Fruit fly (Drosophila melanogaster) whole organism, embryonic: Measurements from ENCODE around the gene CG31687.

Experiments used
- Asciz ChIP-seq: fragments of 200-800 bp; sonication (Bioruptor generic); optimal IDR thresholded peaks from 2 replicates; lab custom pipeline; 2017; ENCODE audit warnings: missing biosample characterization, mild to moderate bottlenecking, missing genetic modification characterization, missing genetic modification reagents
- Bgb ChIP-seq: fragments of 200-800 bp; sonication (Bioruptor generic); IDR thresholded peaks from 2 replicates; pipeline ENCODE4 v1.3.6; 2022; ENCODE audit warnings: missing biosample characterization, missing genetic modification characterization; ENCODE audit not compliant: partially characterized antibody
- Blimp-1 ChIP-seq: fragments of 200-800 bp; sonication (Bioruptor generic); optimal IDR thresholded peaks from 3 replicates; lab custom pipeline; 2018; ENCODE audit warnings: missing biosample characterization, missing genetic modification characterization, mild to moderate bottlenecking, moderate library complexity, missing genetic modification reagents
- CG10543 ChIP-seq: fragments of 200-800 bp; sonication (Bioruptor generic); optimal IDR thresholded peaks from 3 replicates; lab custom pipeline; 2017; ENCODE audit warnings: missing biosample characterization, mild to moderate bottlenecking, missing genetic modification characterization, moderate library complexity
- CG13287 ChIP-seq: fragments of 200-800 bp; sonication (Bioruptor generic); IDR thresholded peaks from 2 replicates; pipeline ENCODE4 v1.3.6; 2022; ENCODE audit warnings: missing biosample characterization, missing genetic modification characterization; ENCODE audit not compliant: partially characterized antibody
- CG13624 ChIP-seq: fragments of 200-800 bp; sonication (Bioruptor generic); optimal IDR thresholded peaks from 2 replicates; lab custom pipeline; 2016; ENCODE audit warnings: missing biosample characterization, missing genetic modification characterization
- CG1832 ChIP-seq: fragments of 200-800 bp; sonication (Bioruptor generic); optimal IDR thresholded peaks from 2 replicates; lab custom pipeline; 2017; ENCODE audit warnings: missing biosample characterization, mild to moderate bottlenecking, missing genetic modification characterization, inconsistent platforms
- CG34224 ChIP-seq: fragments of 200-800 bp; sonication (Bioruptor generic); IDR thresholded peaks from 3 replicates; pipeline ENCODE4 v1.3.6; 2022; ENCODE audit warnings: missing biosample characterization, missing genetic modification characterization; ENCODE audit not compliant: partially characterized antibody
- CG34376 ChIP-seq: fragments of 200-800 bp; sonication (Bioruptor generic); optimal IDR thresholded peaks from 2 replicates; lab custom pipeline; 2018; ENCODE audit warnings: missing biosample characterization, mild to moderate bottlenecking, missing genetic modification characterization
- CG3995 ChIP-seq: fragments of 200-800 bp; sonication (Bioruptor generic); optimal IDR thresholded peaks from 3 replicates; lab custom pipeline; 2016; ENCODE audit warnings: missing biosample characterization, missing genetic modification characterization
- CG5180 ChIP-seq: fragments of 200-800 bp; sonication (Bioruptor generic); optimal IDR thresholded peaks from 3 replicates; lab custom pipeline; 2017; ENCODE audit warnings: missing biosample characterization, missing genetic modification characterization, mild to moderate bottlenecking, moderate library complexity, missing genetic modification reagents
- CG7839 ChIP-seq: fragments of 200-800 bp; sonication (Bioruptor generic); optimal IDR thresholded peaks from 3 replicates; lab custom pipeline; 2018; ENCODE audit warnings: missing biosample characterization, mild to moderate bottlenecking, missing genetic modification characterization, moderate library complexity
- CG7963 ChIP-seq: fragments of 200-800 bp; sonication (Bioruptor generic); IDR thresholded peaks from 3 replicates; pipeline ENCODE4 v1.3.6; 2022; ENCODE audit warnings: missing biosample characterization, missing genetic modification characterization; ENCODE audit not compliant: partially characterized antibody
- CG8290 ChIP-seq, 3 experiments: fragments of 200-800 bp; sonication (Bioruptor generic); optimal IDR thresholded peaks; 2 replicates each; lab custom pipeline; 2016 to 2019; ENCODE audit warnings: missing biosample characterization in 3 of 3, missing genetic modification characterization in 3 of 3, mild to moderate bottlenecking in 2 of 3, moderate library complexity in 1 of 3
- CG8944 ChIP-seq: fragments of 200-800 bp; sonication (Bioruptor generic); optimal IDR thresholded peaks from 3 replicates; lab custom pipeline; 2016; ENCODE audit warnings: missing biosample characterization, missing genetic modification characterization
- CG9437 ChIP-seq: fragments of 200-800 bp; sonication (Bioruptor generic); optimal IDR thresholded peaks from 2 replicates; lab custom pipeline; 2018; ENCODE audit warnings: missing biosample characterization, mild to moderate bottlenecking, missing genetic modification characterization
- CG9817 ChIP-seq: fragments of 200-800 bp; sonication (Bioruptor generic); optimal IDR thresholded peaks from 2 replicates; lab custom pipeline; 2018; ENCODE audit warnings: missing biosample characterization, mild to moderate bottlenecking, missing genetic modification characterization, moderate library complexity
- CkIIα-i1 ChIP-seq: fragments of 200-800 bp; sonication (Bioruptor generic); IDR thresholded peaks from 2 replicates; pipeline ENCODE4 v1.3.6; 2022; ENCODE audit warnings: missing biosample characterization, missing genetic modification characterization
- Dek ChIP-seq: fragments of 200-800 bp; sonication (Bioruptor generic); optimal IDR thresholded peaks from 3 replicates; lab custom pipeline; 2019; ENCODE audit warnings: missing biosample characterization, mild to moderate bottlenecking, missing genetic modification characterization, moderate library complexity
- E2f1 ChIP-seq: fragments of 200-800 bp; sonication (Bioruptor generic); IDR thresholded peaks from 2 replicates; pipeline ENCODE4 v1.3.6; 2022; ENCODE audit warnings: missing biosample characterization, missing genetic modification characterization
- HmgD ChIP-seq: fragments of 200-800 bp; sonication (Bioruptor generic); optimal IDR thresholded peaks from 3 replicates; lab custom pipeline; 2016; ENCODE audit warnings: missing biosample characterization, missing genetic modification characterization
- HmgZ ChIP-seq: fragments of 200-800 bp; sonication (Bioruptor generic); optimal IDR thresholded peaks from 2 replicates; lab custom pipeline; 2018; ENCODE audit warnings: missing biosample characterization, mild to moderate bottlenecking, missing genetic modification characterization
- Hmr ChIP-seq: fragments of 200-800 bp; sonication (Bioruptor generic); optimal IDR thresholded peaks from 3 replicates; lab custom pipeline; 2017; ENCODE audit warnings: mild to moderate bottlenecking, missing biosample characterization, missing genetic modification reagents, missing genetic modification characterization
- MESR4 ChIP-seq: fragments of 200-800 bp; sonication (Bioruptor generic); optimal IDR thresholded peaks from 2 replicates; lab custom pipeline; 2018; ENCODE audit warnings: missing biosample characterization, mild to moderate bottlenecking, missing genetic modification characterization, moderate library complexity
- Opbp ChIP-seq: fragments of 200-800 bp; sonication (Bioruptor generic); IDR thresholded peaks from 3 replicates; pipeline ENCODE4 v1.3.6; 2022; ENCODE audit warnings: missing biosample characterization, missing genetic modification characterization; ENCODE audit not compliant: partially characterized antibody
- Pdp1 ChIP-seq, 2 experiments: fragments of 200-800 bp; sonication (Bioruptor generic); optimal IDR thresholded peaks; 3 replicates each; lab custom pipeline; 2016; ENCODE audit warnings: missing biosample characterization in 2 of 2, missing genetic modification characterization in 2 of 2, mild to moderate bottlenecking in 1 of 2, moderate library complexity in 1 of 2
- Poxn ChIP-seq: fragments of 200-800 bp; sonication (Bioruptor generic); IDR thresholded peaks from 2 replicates; pipeline ENCODE4 v1.3.6; 2022; ENCODE audit warnings: missing biosample characterization, missing genetic modification characterization
- Trl ChIP-seq, 3 experiments: fragments of >200 bp in 2 of 3; fragments of 200-800 bp in 1 of 3; sonication (Bioruptor generic) in 1 of 3; optimal IDR thresholded peaks; 2 replicates in 1 of 3; 3 replicates in 2 of 3; lab custom pipeline; 2016 to 2017; ENCODE audit warnings: missing biosample characterization in 1 of 3, missing genetic modification characterization in 1 of 3
- ab ChIP-seq: fragments of 200-800 bp; sonication (Bioruptor generic); optimal IDR thresholded peaks from 2 replicates; lab custom pipeline; 2016; ENCODE audit warnings: missing biosample characterization, missing genetic modification characterization
- aop ChIP-seq: fragments of 200-800 bp; sonication (Bioruptor generic); IDR thresholded peaks from 2 replicates; pipeline ENCODE4 v1.3.6; 2022; ENCODE audit warnings: missing biosample characterization, missing genetic modification characterization
- ara ChIP-seq: fragments of 200-800 bp; sonication (Bioruptor generic); IDR thresholded peaks from 2 replicates; pipeline ENCODE4 v1.3.6; 2022; ENCODE audit warnings: missing biosample characterization, missing genetic modification characterization
- bcd ChIP-seq: fragments of 200-800 bp; sonication (Bioruptor generic); optimal IDR thresholded peaks from 2 replicates; lab custom pipeline; 2017; ENCODE audit warnings: missing biosample characterization, mild to moderate bottlenecking, missing genetic modification characterization
- br ChIP-seq: fragments of >200 bp; optimal IDR thresholded peaks from 2 replicates; lab custom pipeline; 2017
- ci ChIP-seq: fragments of 200-800 bp; sonication (Bioruptor generic); IDR thresholded peaks from 3 replicates; pipeline ENCODE4 v1.3.6; 2022; ENCODE audit warnings: missing biosample characterization, missing genetic modification characterization
- emc ChIP-seq: fragments of 200-800 bp; sonication (Bioruptor generic); optimal IDR thresholded peaks from 2 replicates; lab custom pipeline; 2016; ENCODE audit warnings: missing biosample characterization, missing genetic modification characterization
- ftz-f1 ChIP-seq: fragments of 200-800 bp; sonication (Bioruptor generic); optimal IDR thresholded peaks from 2 replicates; lab custom pipeline; 2016; ENCODE audit warnings: missing biosample characterization, missing genetic modification characterization
- grn ChIP-seq: fragments of 200-800 bp; sonication (Bioruptor generic); optimal IDR thresholded peaks from 3 replicates; lab custom pipeline; 2017; ENCODE audit warnings: missing biosample characterization, missing genetic modification characterization
- her ChIP-seq: fragments of 200-800 bp; sonication (Bioruptor generic); optimal IDR thresholded peaks from 2 replicates; lab custom pipeline; 2016; ENCODE audit warnings: missing biosample characterization, missing genetic modification characterization
- insv ChIP-seq, 2 experiments: fragments of 200-800 bp; sonication (Bioruptor generic); optimal IDR thresholded peaks; 3 replicates each; lab custom pipeline; 2016 to 2018; ENCODE audit warnings: missing biosample characterization in 2 of 2, missing genetic modification characterization in 2 of 2
- lbe ChIP-seq: fragments of 200-800 bp; sonication (Bioruptor generic); optimal IDR thresholded peaks from 2 replicates; lab custom pipeline; 2016; ENCODE audit warnings: missing biosample characterization, mild to moderate bottlenecking, missing genetic modification characterization
- nau ChIP-seq: fragments of 200-800 bp; sonication (Bioruptor generic); optimal IDR thresholded peaks from 3 replicates; lab custom pipeline; 2017; ENCODE audit warnings: missing biosample characterization, mild to moderate bottlenecking, missing genetic modification characterization, missing genetic modification reagents
- pzg ChIP-seq: fragments of 200-800 bp; sonication (Bioruptor generic); optimal IDR thresholded peaks from 3 replicates; lab custom pipeline; 2018; ENCODE audit warnings: missing biosample characterization, mild to moderate bottlenecking, missing genetic modification characterization, moderate library complexity
- ro ChIP-seq: fragments of 200-800 bp; sonication (Bioruptor generic); IDR thresholded peaks from 2 replicates; pipeline ENCODE4 v1.3.6; 2022; ENCODE audit warnings: missing biosample characterization, missing genetic modification characterization
- sd ChIP-seq: fragments of 200-800 bp; sonication (Bioruptor generic); optimal IDR thresholded peaks from 3 replicates; lab custom pipeline; 2018; ENCODE audit warnings: missing biosample characterization, mild to moderate bottlenecking, missing genetic modification characterization, moderate library complexity
- sima ChIP-seq: fragments of 200-800 bp; sonication (Bioruptor generic); optimal IDR thresholded peaks from 2 replicates; lab custom pipeline; 2016; ENCODE audit warnings: missing biosample characterization, missing genetic modification characterization
- so ChIP-seq: fragments of 200-800 bp; sonication (Bioruptor generic); IDR thresholded peaks from 3 replicates; pipeline ENCODE4 v1.3.6; 2022; ENCODE audit warnings: missing biosample characterization, missing genetic modification characterization
- sr ChIP-seq: fragments of 200-800 bp; sonication (Bioruptor generic); IDR thresholded peaks from 3 replicates; pipeline ENCODE4 v1.3.6; 2022; ENCODE audit warnings: missing biosample characterization, missing genetic modification characterization
- sug ChIP-seq: fragments of 200-800 bp; optimal IDR thresholded peaks from 2 replicates; lab custom pipeline; 2019; ENCODE audit warnings: missing biosample characterization, mild to moderate bottlenecking, missing genetic modification characterization, moderate library complexity

The CG31687 gene

DNA sequence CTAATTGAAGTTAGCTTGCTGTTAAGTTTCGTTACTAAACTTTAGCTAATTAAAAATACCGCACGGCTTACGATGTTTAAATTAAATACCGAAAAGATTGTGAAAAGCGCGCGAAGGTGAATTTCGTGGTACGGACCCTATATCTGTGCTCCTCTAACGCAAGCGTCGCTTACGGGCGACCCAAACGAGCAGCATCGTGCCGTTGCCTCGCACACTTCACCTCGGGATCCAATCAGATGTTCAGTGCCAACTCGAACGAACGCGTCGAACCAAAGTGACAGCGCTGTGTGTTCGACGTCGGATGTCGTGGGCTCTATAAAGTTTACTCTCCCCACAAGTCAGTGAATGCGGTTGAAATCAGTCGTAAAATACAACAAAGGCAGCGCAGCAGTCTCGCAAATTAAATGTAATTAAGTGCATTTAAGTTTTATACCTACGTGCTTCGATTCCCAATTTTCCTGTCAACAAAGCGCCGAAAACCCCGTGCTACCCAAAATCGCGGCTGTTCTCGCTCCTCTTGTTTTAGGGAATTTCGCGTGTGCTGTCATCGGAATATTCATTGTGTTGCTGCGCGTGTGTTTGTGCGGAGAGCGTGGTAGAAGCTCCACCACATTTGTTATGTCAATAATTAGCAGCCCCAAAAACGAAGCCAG is 21.1 kb upstream of the CG31687 start (continued):
- peak; percentile 17 for TF ChIP-seq Hmr (GFP tag; lab: Kevin White, UChicago)
- TF ChIP-seq her (GFP tag; lab: Kevin White, UChicago) = no peak
- peak; percentile 1 for TF ChIP-seq CG13624
- TF ChIP-seq CkIIα-i1 (GFP tag; lab: Robert Waterston, UW) = no peak
- TF ChIP-seq bcd (GFP tag; lab: Kevin White, UChicago) = no peak
- TF ChIP-seq pzg (GFP tag; lab: Kevin White, UChicago) = peak; percentile 45
- TF ChIP-seq CG13287 (GFP tag; lab: Robert Waterston, UW) = peak; percentile 47; the same call in 1 of the 2 replicates
- TF ChIP-seq lbe (GFP tag; lab: Kevin White, UChicago) = peak; percentile 28
- TF ChIP-seq sd (tag; lab: Kevin White, UChicago) = peak; percentile 70
- peak; percentile 6 for TF ChIP-seq CG7839 (tag; lab: Kevin White, UChicago)
- peak; percentile 33 for TF ChIP-seq CG34376 (GFP tag; lab: Kevin White, UChicago)
- TF ChIP-seq CG10543 = peak; percentile 38
- TF ChIP-seq CG34224 (GFP tag; lab: Robert Waterston, UW) = no peak
- TF ChIP-seq Blimp-1 (GFP tag; lab: Kevin White, UChicago) = no peak
- TF ChIP-seq Poxn = no peak
- TF ChIP-seq CG8944 (GFP tag; lab: Kevin White, UChicago) = no peak
- TF ChIP-seq ci (GFP tag; lab: Robert Waterston, UW) = peak; percentile 64; the same call in 1 of the 3 replicates
- TF ChIP-seq sug = peak; percentile 26
- TF ChIP-seq br (lab: Kevin White, UChicago) = no peak
- no peak for TF ChIP-seq CG8290 (GFP tag; optimal IDR thresholded peaks at IDR 0.05; lab: Kevin White, UChicago)
- peak in 1 of 2 experiments; percentile 58 for TF ChIP-seq CG8290 (tag; optimal IDR thresholded peaks at IDR 0.05; lab: Kevin White, UChicago)
- no peak for TF ChIP-seq Dek (tag; lab: Kevin White, UChicago)
- peak; percentile 100 for TF ChIP-seq CG5180 (GFP tag; lab: Kevin White, UChicago)
- no peak for TF ChIP-seq emc (GFP tag; lab: Kevin White, UChicago)
- TF ChIP-seq sr (GFP tag; lab: Robert Waterston, UW) = no peak
- no peak for TF ChIP-seq CG7963 (GFP tag; lab: Robert Waterston, UW)
- TF ChIP-seq so (GFP tag; lab: Robert Waterston, UW) = no peak
- TF ChIP-seq aop (GFP tag; lab: Robert Waterston, UW) = no peak
- no peak for TF ChIP-seq HmgD (GFP tag; lab: Kevin White, UChicago)
- peak; percentile 60; the same call in 1 of the 2 replicates for TF ChIP-seq ara (GFP tag; lab: Robert Waterston, UW)
- TF ChIP-seq CG3995 = no peak
- peak in 1 of 2 experiments; percentile 73 for TF ChIP-seq Pdp1 (GFP tag; optimal IDR thresholded peaks at IDR 0.05; lab: Kevin White, UChicago)
- no peak for TF ChIP-seq ro (GFP tag; lab: Robert Waterston, UW)
- TF ChIP-seq ab = no peak
- TF ChIP-seq CG1832 (GFP tag; lab: Kevin White, UChicago) = peak; percentile 93
- TF ChIP-seq MESR4 (GFP tag; lab: Kevin White, UChicago) = peak; percentile 12
- TF ChIP-seq CG9817 (tag; lab: Kevin White, UChicago) = no peak
- TF ChIP-seq Bgb = peak; percentile 50; the same call in 1 of the 2 replicates
- TF ChIP-seq Trl (optimal IDR thresholded peaks at IDR 0.05; lab: Kevin White, UChicago) = peak in 1 of 2 experiments; percentile 24
- no peak for TF ChIP-seq Trl (GFP tag; optimal IDR thresholded peaks at IDR 0.05; lab: Kevin White, UChicago)
- no peak for TF ChIP-seq sima (GFP tag; lab: Kevin White, UChicago)
- peak; percentile 21 to 92 for TF ChIP-seq insv (GFP tag; optimal IDR thresholded peaks at IDR 0.05; lab: Kevin White, UChicago)
- TF ChIP-seq grn (GFP tag; lab: Kevin White, UChicago) = no peak
- TF ChIP-seq Asciz = no peak
- peak; percentile 42 for TF ChIP-seq nau (GFP tag; lab: Kevin White, UChicago)
- TF ChIP-seq ftz-f1 (GFP tag; lab: Kevin White, UChicago) = peak; percentile 32
- TF ChIP-seq Opbp (GFP tag; lab: Robert Waterston, UW) = peak; percentile 54; the same call in 1 of the 3 replicates
- peak; percentile 40 for TF ChIP-seq HmgZ
- peak; percentile 23 for TF ChIP-seq CG9437
- peak; percentile 73; the same call in 1 of the 2 replicates for TF ChIP-seq E2f1 (GFP tag; lab: Robert Waterston, UW)
